Worm (Caenorhabditis elegans): ENCODE data around the gene T18D3.5.
A peak's percentile ranks its signal among the peaks of the same experiment; 100 is the strongest.

The T18D3.5 gene

ce11 chrX:12510148-12510785 lies 46.7 kb downstream of the T18D3.5 start (continued):
- TF ChIP-seq snpc-1.2 (GFP tag; IDR thresholded peaks at IDR 0.05) (no peak), lir-3 (tag; optimal IDR thresholded peaks at IDR 0.05) (no peak), zip-2 (tag; optimal IDR thresholded peaks at IDR 0.05) (no peak), zfp-3 (GFP tag; conservative IDR thresholded peaks at IDR 0.05) (no peak), spr-1 (tag; optimal IDR thresholded peaks at IDR 0.05) (no peak), pqm-1 (tag; optimal IDR thresholded peaks at IDR 0.05) (no peak), zip-11 (GFP tag; IDR thresholded peaks at IDR 0.05) (no peak), nhr-11 (tag; optimal IDR thresholded peaks at IDR 0.05) (peak; percentile 82), vab-7 (GFP tag; IDR thresholded peaks at IDR 0.05) (no peak), hlh-11 (tag; optimal IDR thresholded peaks at IDR 0.05) (peak; percentile 75), dpl-1 (GFP tag; optimal IDR thresholded peaks at IDR 0.05) (no peak), madf-9 (GFP tag; conservative IDR thresholded peaks at IDR 0.05) (no peak), fos-1 (tag; optimal IDR thresholded peaks at IDR 0.05) (no peak), mes-2 (tag; optimal IDR thresholded peaks at IDR 0.05; ENCODE audit: poor library complexity, severe bottlenecking) (peak; percentile 38), nhr-10 (tag; optimal IDR thresholded peaks at IDR 0.05) (no peak), lin-13 (GFP tag; optimal IDR thresholded peaks at IDR 0.05) (no peak), snpc-4 (tag; optimal IDR thresholded peaks at IDR 0.05) (no peak), lin-1 (GFP tag; IDR thresholded peaks at IDR 0.05) (no peak), ces-1 (GFP tag; optimal IDR thresholded peaks at IDR 0.05) (no peak), mxl-2 (GFP tag; conservative IDR thresholded peaks at IDR 0.05) (no peak), php-3 (GFP tag; IDR thresholded peaks at IDR 0.05) (no peak), F26F4.8 (GFP tag; conservative IDR thresholded peaks at IDR 0.05) (no peak), ceh-62 (tag; optimal IDR thresholded peaks at IDR 0.05) (no peak), ceh-20 (GFP tag; IDR thresholded peaks at IDR 0.05) (peak; percentile 69), F10B5.3 (tag; optimal IDR thresholded peaks at IDR 0.05) (no peak), nhr-25 (tag; optimal IDR thresholded peaks at IDR 0.05; ENCODE audit: borderline replicate concordance, insufficient read depth) (no peak), nhr-28 (tag; optimal IDR thresholded peaks at IDR 0.05) (peak; percentile 44), mdt-29 (GFP tag; IDR thresholded peaks at IDR 0.05) (no peak), T20F7.1 (GFP tag; optimal IDR thresholded peaks at IDR 0.05) (no peak), R02D3.7 (tag; optimal IDR thresholded peaks at IDR 0.05) (no peak), nhr-102 (tag; optimal IDR thresholded peaks at IDR 0.05) (no peak), nhr-48 (tag; optimal IDR thresholded peaks at IDR 0.05) (no peak), ama-1 (optimal IDR thresholded peaks at IDR 0.05) (no peak), lin-15B (tag; optimal IDR thresholded peaks at IDR 0.05) (no peak), hif-1 (tag; optimal IDR thresholded peaks at IDR 0.05) (peak in 1 of 2 experiments; percentile 47), daf-12 (tag; optimal IDR thresholded peaks at IDR 0.05) (no peak), lim-7 (GFP tag; IDR thresholded peaks at IDR 0.05) (no peak), madf-5 (GFP tag; IDR thresholded peaks at IDR 0.05) (no peak), nhr-111 (GFP tag; optimal IDR thresholded peaks at IDR 0.05) (no peak), dmd-8 (GFP tag; IDR thresholded peaks at IDR 0.05) (no peak), rbr-2 (tag; optimal IDR thresholded peaks at IDR 0.05) (peak; percentile 57), nhr-41 (GFP tag; IDR thresholded peaks at IDR 0.05) (no peak), ceh-82 (tag; optimal IDR thresholded peaks at IDR 0.05) (no peak), daf-16 (GFP tag; optimal IDR thresholded peaks at IDR 0.05) (peak in 1 of 2 experiments; percentile 58), daf-16 (tag; optimal IDR thresholded peaks at IDR 0.05) (no peak), dve-1 (tag; optimal IDR thresholded peaks at IDR 0.05; ENCODE audit: insufficient read depth) (peak; percentile 24), zfp-2 (tag; optimal IDR thresholded peaks at IDR 0.05) (no peak), T26A8.4 (GFP tag; IDR thresholded peaks at IDR 0.05) (no peak), unc-62 (GFP tag; optimal IDR thresholded peaks at IDR 0.05 in 1 of 2) (peak in 1 of 2 experiments; percentile 75), unc-62 (tag; optimal IDR thresholded peaks at IDR 0.05) (no peak), F49E8.2 (tag; optimal IDR thresholded peaks at IDR 0.05; ENCODE audit: borderline replicate concordance) (no peak), saeg-2 (GFP tag; IDR thresholded peaks at IDR 0.05) (no peak)
